Fruit fly (Drosophila melanogaster) whole organism, embryonic: ENCODE results near the gene Syt12.

ENCODE experiments used
- CG13424 ChIP-seq: fragments of 200-800 bp; sonication (Bioruptor generic); optimal IDR thresholded peaks from 2 replicates; lab custom pipeline; 2019; ENCODE audit warnings: missing biosample characterization, mild to moderate bottlenecking, missing genetic modification characterization, moderate library complexity
- CG5180 ChIP-seq: fragments of 200-800 bp; sonication (Bioruptor generic); optimal IDR thresholded peaks from 3 replicates; lab custom pipeline; 2017; ENCODE audit warnings: missing biosample characterization, missing genetic modification characterization, mild to moderate bottlenecking, moderate library complexity, missing genetic modification reagents
- Dfd ChIP-seq, 2 experiments: fragments of >200 bp; optimal IDR thresholded peaks; 2 replicates each; lab custom pipeline; 2017; ENCODE audit warnings: missing biosample characterization in 2 of 2, missing genetic modification characterization in 2 of 2
- Gug ChIP-seq: fragments of 200-800 bp; sonication (Bioruptor generic); IDR thresholded peaks from 4 replicates; pipeline ENCODE4 v1.3.6; 2022; ENCODE audit warnings: missing biosample characterization, missing genetic modification characterization
- lilli ChIP-seq: fragments of 200-800 bp; sonication (Bioruptor generic); optimal IDR thresholded peaks from 3 replicates; lab custom pipeline; 2016; ENCODE audit warnings: missing biosample characterization, missing genetic modification characterization
- pros ChIP-seq: fragments of 200-800 bp; sonication (Bioruptor generic); optimal IDR thresholded peaks from 3 replicates; lab custom pipeline; 2019; ENCODE audit warnings: missing biosample characterization, mild to moderate bottlenecking, missing genetic modification characterization, moderate library complexity
- psq ChIP-seq: fragments of 200-800 bp; sonication (Bioruptor generic); optimal IDR thresholded peaks from 2 replicates; lab custom pipeline; 2017; ENCODE audit warnings: missing biosample characterization, missing genetic modification characterization
- pum ChIP-seq: fragments of 200-800 bp; sonication (Bioruptor generic); optimal IDR thresholded peaks from 2 replicates; lab custom pipeline; 2016; ENCODE audit warnings: missing biosample characterization, missing genetic modification characterization

dm6 chrX:13397610-13398009 lies 38.6 kb downstream of the Syt12 start:
- TF ChIP-seq lilli (GFP tag; lab: Kevin White, UChicago) (no peak), CG13424 (tag; lab: Kevin White, UChicago) (no peak), pros (GFP tag; lab: Kevin White, UChicago) (no peak), pum (no peak), psq (GFP tag; lab: Kevin White, UChicago) (no peak), Gug (GFP tag; lab: Robert Waterston, UW) (no peak), Dfd (GFP tag; optimal IDR thresholded peaks at IDR 0.05; lab: Kevin White, UChicago) (no peak), CG5180 (GFP tag; lab: Kevin White, UChicago) (no peak)
